Fruit fly (Drosophila melanogaster) whole organism, prepupa: Measurements from ENCODE around the gene c12.2.

Source experiments
- CG11902 ChIP-seq: fragments of 200-800 bp; sonication (Bioruptor generic); optimal IDR thresholded peaks from 3 replicates; lab custom pipeline; 2016; ENCODE audit warnings: missing biosample characterization, missing genetic modification characterization
- CG15336 ChIP-seq: fragments of 200-800 bp; sonication (Bioruptor generic); IDR thresholded peaks from 2 replicates; pipeline ENCODE4 v1.3.6; 2022; ENCODE audit warnings: missing biosample characterization, missing genetic modification characterization

DNA sequence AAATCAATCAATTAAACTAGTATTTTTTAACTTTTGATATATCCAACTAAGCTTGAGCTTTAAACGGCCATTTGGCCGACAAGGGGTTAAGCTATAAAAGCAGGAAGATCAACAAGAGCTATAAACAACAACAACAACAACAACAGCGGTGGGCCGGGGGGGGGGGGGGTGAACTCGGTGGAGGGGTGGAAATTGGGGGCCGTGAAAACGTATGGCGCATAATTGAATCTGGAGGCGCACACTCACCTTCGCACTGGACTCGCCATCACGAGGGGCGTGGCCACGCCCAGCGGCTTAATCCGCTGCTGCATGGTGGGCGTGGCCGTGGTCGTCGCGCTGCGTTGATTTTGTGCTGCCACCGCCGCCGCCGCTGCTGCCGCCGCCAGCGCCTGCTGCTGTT is 13.0 kb downstream of the c12.2 start:
- TF ChIP-seq CG15336 (GFP tag; lab: Robert Waterston, UW) (no peak), CG11902 (no peak)
